Worm (Caenorhabditis elegans) whole organism, early embryonic: Measurements from ENCODE around the gene srx-26.

Source experiments
- B0310.2 ChIP-seq: sonication (generic microtip); optimal IDR thresholded peaks from 2 replicates; lab custom pipeline; 2016; ENCODE audit warnings: mild to moderate bottlenecking, missing genetic modification characterization, missing compliant biosample characterization
- F13C5.2 ChIP-seq: sonication (generic microtip); optimal IDR thresholded peaks from 2 replicates; lab custom pipeline; 2017; ENCODE audit warnings: mild to moderate bottlenecking, missing genetic modification characterization, inconsistent platforms, missing compliant biosample characterization
- ama-1 ChIP-seq: fragments of 150-350 bp; optimal IDR thresholded peaks from 2 replicates; lab custom pipeline; 2014
- ceh-13 ChIP-seq: fragments of 200-800 bp; sonication (Bioruptor generic); optimal IDR thresholded peaks from 2 replicates; lab custom pipeline; 2018; ENCODE audit warnings: mild to moderate bottlenecking, missing genetic modification characterization, missing compliant biosample characterization
- flt-1 ChIP-seq: fragments of 200-800 bp; sonication (Bioruptor generic); IDR thresholded peaks from 2 replicates; pipeline ENCODE4 v1.3.6; 2022; ENCODE audit warnings: missing genetic modification characterization, missing compliant biosample characterization
- tbx-11 ChIP-seq: fragments of 200-800 bp; sonication (Bioruptor generic); IDR thresholded peaks from 2 replicates; pipeline ENCODE4 v1.3.6; 2022; ENCODE audit warnings: missing genetic modification characterization, missing compliant biosample characterization

DNA sequence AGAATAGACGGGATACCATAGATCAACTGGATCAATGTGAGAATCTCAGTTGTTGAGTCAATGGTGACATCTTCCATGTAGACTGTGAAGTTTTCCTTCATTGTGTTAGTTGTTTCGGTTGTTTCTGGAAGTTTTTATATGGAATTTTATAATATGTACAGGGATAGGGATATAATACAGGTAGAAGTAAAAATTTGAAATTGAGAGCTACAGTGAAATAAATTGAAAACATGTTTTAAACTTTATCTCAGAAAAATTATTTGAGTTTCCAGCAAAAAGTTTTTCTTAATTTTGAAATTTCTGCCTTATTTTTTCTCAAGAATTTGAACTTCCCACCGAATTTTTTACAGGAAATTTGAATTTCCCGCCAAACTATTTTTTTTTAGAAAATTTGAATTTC is 10.6 kb downstream of the srx-26 start, which contains the start of gene srg-62:
- TF ChIP-seq ama-1 (lab: Kevin White, UChicago), result no peak
- no peak for TF ChIP-seq B0310.2 (tag; lab: Kevin White, UChicago)
- TF ChIP-seq F13C5.2 (tag; lab: Kevin White, UChicago), result no peak
- TF ChIP-seq ceh-13 (GFP tag; lab: Kevin White, UChicago), result no peak
- no peak for TF ChIP-seq flt-1 (GFP tag; lab: Robert Waterston, UW)
- TF ChIP-seq tbx-11 (GFP tag; lab: Robert Waterston, UW), result no peak
